Worm (Caenorhabditis elegans) whole organism, L1 larva: ENCODE results near the gene F25B5.3.

Experiments
- ceh-82 ChIP-seq, 3 experiments: fragments of 150-350 bp in 1 of 3; sonication (generic microtip) in 2 of 3; optimal IDR thresholded peaks; 2 replicates each; lab custom pipeline; 2014 to 2017; ENCODE audit warnings: missing biosample characterization in 3 of 3, missing genetic modification characterization in 3 of 3
- elt-3 ChIP-seq, 6 experiments: fragments of 150-350 bp in 1 of 6; sonication (generic microtip); optimal IDR thresholded peaks; 2 replicates each; lab custom pipeline; 2017 to 2018; ENCODE audit warnings: missing biosample characterization in 6 of 6, missing genetic modification characterization in 6 of 6, inconsistent platforms in 1 of 6
- jun-1 ChIP-seq: fragments of 150-350 bp; optimal IDR thresholded peaks from 2 replicates; lab custom pipeline; 2014; ENCODE audit warnings: missing biosample characterization, missing genetic modification reagents, missing genetic modification characterization
- lin-35 ChIP-seq, 2 experiments: fragments of 150-350 bp; optimal IDR thresholded peaks; 2 replicates each; lab custom pipeline; 2014; ENCODE audit warnings: missing biosample characterization in 2 of 2, missing genetic modification characterization in 2 of 2, missing genetic modification reagents in 2 of 2
- skn-1 ChIP-seq: fragments of 150-350 bp; optimal IDR thresholded peaks from 2 replicates; lab custom pipeline; 2014; ENCODE audit warnings: missing biosample characterization, missing genetic modification characterization
- snpc-4 ChIP-seq: fragments of 150-350 bp; optimal IDR thresholded peaks from 2 replicates; lab custom pipeline; 2014; ENCODE audit warnings: missing biosample characterization, missing genetic modification characterization
- unc-130 ChIP-seq: fragments of 150-350 bp; optimal IDR thresholded peaks from 2 replicates; lab custom pipeline; 2017; ENCODE audit warnings: missing biosample characterization, missing genetic modification characterization, inconsistent platforms
- ztf-11 ChIP-seq, 2 experiments: sonication (generic microtip); optimal IDR thresholded peaks; 2 replicates each; lab custom pipeline; 2016 to 2017; ENCODE audit warnings: missing genetic modification characterization in 2 of 2, missing biosample characterization in 1 of 2, missing compliant biosample characterization in 1 of 2
- ztf-4 ChIP-seq: fragments of 150-350 bp; optimal IDR thresholded peaks from 2 replicates; lab custom pipeline; 2014; ENCODE audit warnings: missing biosample characterization, missing genetic modification characterization

ce11 chrIII:5999629-6000028 is 50.9 kb downstream of the F25B5.3 start:
- TF ChIP-seq elt-3 (tag; optimal IDR thresholded peaks at IDR 0.05; lab: Kevin White, UChicago) (no peak), snpc-4 (tag; lab: Kevin White, UChicago) (no peak), jun-1 (tag; lab: Kevin White, UChicago) (no peak), ceh-82 (tag; optimal IDR thresholded peaks at IDR 0.05; lab: Kevin White, UChicago) (peak in 2 of 3 experiments; percentile 14 to 43), skn-1 (tag; lab: Kevin White, UChicago) (no peak), unc-130 (tag; lab: Kevin White, UChicago) (no peak), ztf-11 (tag; optimal IDR thresholded peaks at IDR 0.05; lab: Kevin White, UChicago) (no peak), ztf-4 (tag; lab: Kevin White, UChicago) (no peak), lin-35 (GFP tag; optimal IDR thresholded peaks at IDR 0.05; lab: Kevin White, UChicago) (peak in 1 of 2 experiments; percentile 35)
